Fruit fly (Drosophila melanogaster): ENCODE data around the gene Ip259.
A peak's percentile ranks its signal among the peaks of the same experiment; 100 is the strongest.

Ip259 gene

DNA sequence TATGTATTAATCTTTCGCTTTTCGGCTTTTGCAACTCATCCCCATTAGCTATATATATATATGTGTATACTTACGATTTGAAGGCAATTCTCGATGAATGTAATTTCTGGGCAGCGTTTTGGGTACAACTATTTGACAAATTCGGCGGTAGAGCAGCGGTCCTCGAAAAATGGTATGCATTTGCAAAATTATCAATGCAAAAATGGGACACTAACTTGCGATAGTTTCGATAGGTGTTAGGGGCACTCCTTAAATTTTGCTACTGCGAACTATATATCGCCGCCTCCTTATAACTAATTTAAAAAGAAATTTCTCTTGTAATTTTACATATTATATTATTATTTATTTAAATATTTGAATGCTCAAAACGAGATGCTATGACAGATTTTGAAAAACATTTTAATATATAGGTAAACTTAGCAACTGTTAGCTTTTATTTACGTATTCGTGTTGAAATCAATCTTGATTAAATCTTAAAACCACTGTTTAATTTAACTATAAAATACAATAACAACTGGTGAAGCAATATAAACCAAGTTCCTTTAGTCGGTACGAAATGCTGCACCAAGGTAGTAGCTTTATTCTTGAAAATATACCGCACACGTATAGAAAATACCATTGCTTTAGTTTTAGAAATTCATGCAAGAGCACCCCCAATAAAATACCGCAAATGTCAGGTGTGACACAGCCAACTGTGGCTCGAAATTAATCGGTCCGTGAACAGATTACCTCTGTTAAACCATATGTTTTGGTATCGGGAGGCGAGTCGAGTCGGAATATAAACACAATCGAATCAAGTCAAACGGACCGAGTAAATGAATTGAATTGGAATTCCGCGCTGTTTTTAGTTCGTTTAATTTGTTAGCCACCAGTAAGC, 5.3 kb downstream of the Ip259 start, which contains the start of the genes CG5355 and Klp31E (continued):
- TF ChIP-seq Nf-YA (GFP tag; IDR thresholded peaks at IDR 0.05) = no peak
- peak; percentile 37 for TF ChIP-seq slp2 (GFP tag; optimal IDR thresholded peaks at IDR 0.05)
- no peak for TF ChIP-seq CG13894 (tag; optimal IDR thresholded peaks at IDR 0.05)
- peak; percentile 85 for TF ChIP-seq CG2712 (tag; optimal IDR thresholded peaks at IDR 0.05)
- no peak for TF ChIP-seq CG17612 (GFP tag; IDR thresholded peaks at IDR 0.05)
- peak; percentile 28 for TF ChIP-seq Max (GFP tag; optimal IDR thresholded peaks at IDR 0.05)
- peak; percentile 6 for TF ChIP-seq CG4617 (GFP tag; optimal IDR thresholded peaks at IDR 0.05; ENCODE audit: borderline replicate concordance)
- peak; percentile 4; the same call in 1 of the 3 replicates for TF ChIP-seq ase (GFP tag; IDR thresholded peaks at IDR 0.05)
- peak; percentile 49 for TF ChIP-seq Fer3 (tag; optimal IDR thresholded peaks at IDR 0.05)
- peak; percentile 34 for TF ChIP-seq Fer1 (GFP tag; optimal IDR thresholded peaks at IDR 0.05)
- peak; percentile 15 for TF ChIP-seq ac (GFP tag; optimal IDR thresholded peaks at IDR 0.05)
- peak; percentile 72 for TF ChIP-seq MBD-R2 (GFP tag; IDR thresholded peaks at IDR 0.05)
- TF ChIP-seq Ptx1 (GFP tag; IDR thresholded peaks at IDR 0.05) = peak; percentile 71
- TF ChIP-seq CG34224 (GFP tag; IDR thresholded peaks at IDR 0.05; ENCODE audit: partially characterized antibody) = peak; percentile 71
- TF ChIP-seq zf30C (GFP tag; optimal IDR thresholded peaks at IDR 0.05) = no peak
- peak; percentile 64 for TF ChIP-seq fd96Cb (tag; optimal IDR thresholded peaks at IDR 0.05)
- TF ChIP-seq peb (GFP tag; IDR thresholded peaks at IDR 0.05) = no peak
- TF ChIP-seq twi (tag; optimal IDR thresholded peaks at IDR 0.05) = peak; percentile 69
- peak; percentile 32 for TF ChIP-seq Dad (GFP tag; optimal IDR thresholded peaks at IDR 0.05)
- peak; percentile 81 for TF ChIP-seq CG13424 (tag; optimal IDR thresholded peaks at IDR 0.05)
- 0 out of 2 replicates have a peak, but pooled peaks have one; percentile 46 for TF ChIP-seq Oaz (GFP tag; IDR thresholded peaks at IDR 0.05)
- no peak for TF ChIP-seq bowl (GFP tag; IDR thresholded peaks at IDR 0.05)
- peak; percentile 59; the same call in 2 of the 3 replicates for TF ChIP-seq ci (GFP tag; IDR thresholded peaks at IDR 0.05)
- TF ChIP-seq BtbVII (GFP tag; optimal IDR thresholded peaks at IDR 0.05) = peak; percentile 56
- TF ChIP-seq Blimp-1 (GFP tag; optimal IDR thresholded peaks at IDR 0.05) = no peak
- peak; percentile 79 for TF ChIP-seq CG15269 (tag; optimal IDR thresholded peaks at IDR 0.05)
- TF ChIP-seq Bteb2 (GFP tag; optimal IDR thresholded peaks at IDR 0.05) = peak; percentile 6
- TF ChIP-seq psq (GFP tag; optimal IDR thresholded peaks at IDR 0.05) = no peak
- TF ChIP-seq CG11504 (tag; optimal IDR thresholded peaks at IDR 0.05) = peak; percentile 79
- peak; percentile 71; the same call in 2 of the 3 replicates for TF ChIP-seq Opbp (GFP tag; IDR thresholded peaks at IDR 0.05; ENCODE audit: partially characterized antibody)
- TF ChIP-seq gem (tag; optimal IDR thresholded peaks at IDR 0.05) = peak; percentile 86
- peak; percentile 61 for TF ChIP-seq Six4 (GFP tag; optimal IDR thresholded peaks at IDR 0.05)
- no peak for TF ChIP-seq mirr (GFP tag; optimal IDR thresholded peaks at IDR 0.05)
- no peak for TF ChIP-seq usp (GFP tag; optimal IDR thresholded peaks at IDR 0.05)
- TF ChIP-seq sqz (GFP tag; optimal IDR thresholded peaks at IDR 0.05) = no peak
- TF ChIP-seq CG10431 (GFP tag; optimal IDR thresholded peaks at IDR 0.05) = peak; percentile 46
- TF ChIP-seq Chrac-16 (GFP tag; optimal IDR thresholded peaks at IDR 0.05) = peak; percentile 66
- peak; percentile 56 for TF ChIP-seq bab2 (GFP tag; optimal IDR thresholded peaks at IDR 0.05)
- TF ChIP-seq repo (GFP tag; optimal IDR thresholded peaks at IDR 0.05) = no peak
- TF ChIP-seq wek (GFP tag; optimal IDR thresholded peaks at IDR 0.05) = peak; percentile 89
- peak; percentile 12 for TF ChIP-seq CG2875 (GFP tag; optimal IDR thresholded peaks at IDR 0.05)
- TF ChIP-seq cato (GFP tag; optimal IDR thresholded peaks at IDR 0.05; ENCODE audit: borderline replicate concordance) = peak; percentile 49
- peak; percentile 72 for TF ChIP-seq CG10267 (tag; optimal IDR thresholded peaks at IDR 0.05)
- peak; percentile 79 for TF ChIP-seq CG30403 (GFP tag; optimal IDR thresholded peaks at IDR 0.05)
- TF ChIP-seq CG14710 (tag; optimal IDR thresholded peaks at IDR 0.05) = peak; percentile 83
- TF ChIP-seq CG1602 (GFP tag; optimal IDR thresholded peaks at IDR 0.05) = peak; percentile 68
- TF ChIP-seq dimm (GFP tag; IDR thresholded peaks at IDR 0.05) = no peak
- TF ChIP-seq CG11456 (GFP tag; IDR thresholded peaks at IDR 0.05) = 0 out of 3 replicates have a peak, but pooled peaks have one; percentile 42
